Worm (Caenorhabditis elegans) whole organism, L4 larva: ENCODE measurements around the gene knl-1.

ENCODE experiments used
- D1046.2 ChIP-seq: fragments of 200-800 bp; sonication (Bioruptor generic); IDR thresholded peaks from 2 replicates; pipeline ENCODE4 v1.3.6; 2022; ENCODE audit warnings: missing genetic modification characterization, missing compliant biosample characterization
- T26A8.4 ChIP-seq: fragments of 200-800 bp; sonication (Bioruptor generic); IDR thresholded peaks from 2 replicates; pipeline ENCODE4 v1.3.6; 2022; ENCODE audit warnings: missing genetic modification characterization, missing compliant biosample characterization
- Y105C5A.15 ChIP-seq: fragments of 200-800 bp; sonication (Bioruptor generic); IDR thresholded peaks from 2 replicates; pipeline ENCODE4 v1.3.6; 2022; ENCODE audit warnings: missing genetic modification characterization, missing compliant biosample characterization
- Y48G9A.11 ChIP-seq: fragments of 200-800 bp; sonication (Bioruptor generic); IDR thresholded peaks from 2 replicates; pipeline ENCODE4 v1.3.6; 2022; ENCODE audit warnings: missing genetic modification reagents, missing genetic modification characterization, missing compliant biosample characterization
- ZK337.2 ChIP-seq: fragments of 200-800 bp; sonication (Bioruptor generic); IDR thresholded peaks from 2 replicates; pipeline ENCODE4 v1.3.6; 2022; ENCODE audit warnings: missing genetic modification reagents, missing genetic modification characterization, missing compliant biosample characterization
- ZK546.5 ChIP-seq, 2 experiments: sonication (generic microtip); optimal IDR thresholded peaks; 2 replicates each; lab custom pipeline; 2017; ENCODE audit warnings: missing biosample characterization in 2 of 2, missing genetic modification characterization in 2 of 2
- aha-1 ChIP-seq: fragments of 150-350 bp; peaks from one replicate; lab custom pipeline; 2014; ENCODE audit warnings: missing biosample characterization, missing genetic modification characterization
- ama-1 ChIP-seq: fragments of 150-350 bp; optimal IDR thresholded peaks from 2 replicates; lab custom pipeline; 2014; ENCODE audit warnings: inconsistent platforms, mixed read lengths
- arid-1 ChIP-seq: fragments of 200-800 bp; sonication (Bioruptor generic); conservative IDR thresholded peaks from 2 replicates; pipeline ENCODE4 v1.3.6; 2022; ENCODE audit warnings: missing genetic modification reagents, missing genetic modification characterization, missing compliant biosample characterization
- ceh-20 ChIP-seq: fragments of 200-800 bp; sonication (Bioruptor generic); IDR thresholded peaks from 2 replicates; pipeline ENCODE4 v1.3.6; 2022; ENCODE audit warnings: missing genetic modification reagents, missing genetic modification characterization, missing compliant biosample characterization
- ceh-82 ChIP-seq: sonication (generic microtip); optimal IDR thresholded peaks from 2 replicates; lab custom pipeline; 2017; ENCODE audit warnings: missing biosample characterization, missing genetic modification characterization
- daf-12 ChIP-seq: fragments of 150-350 bp; optimal IDR thresholded peaks from 2 replicates; lab custom pipeline; 2014; ENCODE audit warnings: missing biosample characterization, missing genetic modification reagents, missing genetic modification characterization
- dmd-6 ChIP-seq: fragments of 200-800 bp; sonication (Bioruptor generic); IDR thresholded peaks from 2 replicates; pipeline ENCODE4 v1.3.6; 2022; ENCODE audit warnings: missing genetic modification reagents, missing genetic modification characterization, missing compliant biosample characterization
- dmd-9 ChIP-seq: fragments of 200-800 bp; sonication (Bioruptor generic); IDR thresholded peaks from 2 replicates; pipeline ENCODE4 v1.3.6; 2022; ENCODE audit warnings: missing genetic modification reagents, missing genetic modification characterization, missing compliant biosample characterization
- dve-1 ChIP-seq: sonication (generic microtip); optimal IDR thresholded peaks from 2 replicates; lab custom pipeline; 2017; ENCODE audit warnings: antibody characterized with exemption, mild to moderate bottlenecking, missing genetic modification characterization, missing compliant biosample characterization; ENCODE audit not compliant: insufficient read depth
- egl-27 ChIP-seq: sonication (generic microtip); optimal IDR thresholded peaks from 3 replicates; lab custom pipeline; 2017; ENCODE audit warnings: missing biosample characterization, missing genetic modification reagents, missing genetic modification characterization
- egl-43 ChIP-seq: fragments of 200-800 bp; sonication (Bioruptor generic); IDR thresholded peaks from 2 replicates; pipeline ENCODE4 v1.3.6; 2022; ENCODE audit warnings: missing genetic modification reagents, missing genetic modification characterization, missing compliant biosample characterization
- hif-1 ChIP-seq, 2 experiments: sonication (generic microtip); optimal IDR thresholded peaks; 2 replicates each; lab custom pipeline; 2016 to 2017; ENCODE audit warnings: missing compliant biosample characterization in 2 of 2, missing genetic modification characterization in 2 of 2, missing genetic modification reagents in 2 of 2, missing genotype in 2 of 2, mild to moderate bottlenecking in 1 of 2
- hlh-30 ChIP-seq: sonication (generic microtip); optimal IDR thresholded peaks from 2 replicates; lab custom pipeline; 2017; ENCODE audit warnings: antibody characterized with exemption, mild to moderate bottlenecking, missing genetic modification characterization, missing compliant biosample characterization; ENCODE audit not compliant: insufficient read depth
- lin-1 ChIP-seq: fragments of 200-800 bp; sonication (Bioruptor generic); IDR thresholded peaks from 2 replicates; pipeline ENCODE4 v1.3.6; 2022; ENCODE audit warnings: missing genetic modification reagents, missing genetic modification characterization, missing compliant biosample characterization
- lin-13 ChIP-seq: fragments of 150-350 bp; optimal IDR thresholded peaks from 2 replicates; lab custom pipeline; 2014; ENCODE audit warnings: missing biosample characterization, missing genetic modification reagents, missing genetic modification characterization
- lin-38 ChIP-seq: fragments of 200-800 bp; sonication (Bioruptor generic); IDR thresholded peaks from 2 replicates; pipeline ENCODE4 v1.3.6; 2022; ENCODE audit warnings: missing genetic modification reagents, missing genetic modification characterization, missing compliant biosample characterization
- lin-39 ChIP-seq: fragments of 150-350 bp; optimal IDR thresholded peaks from 2 replicates; lab custom pipeline; 2014; ENCODE audit warnings: missing biosample characterization, missing genetic modification reagents, missing genetic modification characterization
- lir-3 ChIP-seq: sonication (generic microtip); optimal IDR thresholded peaks from 2 replicates; lab custom pipeline; 2016; ENCODE audit warnings: mild to moderate bottlenecking, missing genetic modification characterization, missing compliant biosample characterization
- madf-5 ChIP-seq, 2 experiments: fragments of 200-800 bp; sonication (Bioruptor generic); IDR thresholded peaks; 2 replicates each; pipeline ENCODE4 v1.3.6; 2022; ENCODE audit warnings: missing compliant biosample characterization in 2 of 2, missing genetic modification characterization in 2 of 2
- mes-2 ChIP-seq: sonication (generic microtip); optimal IDR thresholded peaks from 2 replicates; lab custom pipeline; 2016; ENCODE audit warnings: missing genotype, mild to moderate bottlenecking, missing genetic modification characterization, missing compliant biosample characterization; ENCODE audit not compliant: poor library complexity, severe bottlenecking
- nhr-10 ChIP-seq: fragments of 150-350 bp; optimal IDR thresholded peaks from 2 replicates; lab custom pipeline; 2014; ENCODE audit warnings: missing biosample characterization, missing genetic modification characterization
- nhr-11 ChIP-seq: fragments of 150-350 bp; optimal IDR thresholded peaks from 2 replicates; lab custom pipeline; 2014; ENCODE audit warnings: missing biosample characterization, missing genetic modification characterization
- nhr-42 ChIP-seq: fragments of 200-800 bp; sonication (Bioruptor generic); IDR thresholded peaks from 2 replicates; pipeline ENCODE4 v1.3.6; 2022; ENCODE audit warnings: missing genetic modification characterization, missing compliant biosample characterization
- nhr-6 ChIP-seq: fragments of 150-350 bp; optimal IDR thresholded peaks from 2 replicates; lab custom pipeline; 2014; ENCODE audit warnings: missing biosample characterization, missing genetic modification characterization
- nhr-76 ChIP-seq: fragments of 150-350 bp; optimal IDR thresholded peaks from 2 replicates; lab custom pipeline; 2014; ENCODE audit warnings: missing biosample characterization, missing genetic modification characterization
- nhr-77 ChIP-seq: fragments of 150-350 bp; optimal IDR thresholded peaks from 2 replicates; lab custom pipeline; 2014; ENCODE audit warnings: missing biosample characterization, missing genetic modification characterization
- sdz-12 ChIP-seq: fragments of 200-800 bp; sonication (Bioruptor generic); optimal IDR thresholded peaks from 2 replicates; lab custom pipeline; 2018; ENCODE audit warnings: mild to moderate bottlenecking, missing genetic modification characterization, missing compliant biosample characterization
- spr-1 ChIP-seq: sonication (generic microtip); optimal IDR thresholded peaks from 2 replicates; lab custom pipeline; 2016; ENCODE audit warnings: mild to moderate bottlenecking, missing genetic modification characterization, missing compliant biosample characterization
- tag-97 ChIP-seq: fragments of 200-800 bp; sonication (Bioruptor generic); IDR thresholded peaks from 2 replicates; pipeline ENCODE4 v1.3.6; 2022; ENCODE audit warnings: missing genetic modification characterization, missing compliant biosample characterization
- tra-1 ChIP-seq: fragments of 200-800 bp; sonication (Bioruptor generic); IDR thresholded peaks from 2 replicates; pipeline ENCODE4 v1.3.6; 2022; ENCODE audit warnings: missing genetic modification reagents, missing genetic modification characterization, missing compliant biosample characterization
- unc-130 ChIP-seq: sonication (generic microtip); optimal IDR thresholded peaks from 2 replicates; lab custom pipeline; 2016; ENCODE audit warnings: missing genetic modification reagents, missing genetic modification characterization, missing compliant biosample characterization
- unc-62 ChIP-seq, 3 experiments: fragments of 150-350 bp in 1 of 3; sonication (generic microtip); optimal IDR thresholded peaks in 2 of 3; peaks in 1 of 3; 1 replicate in 1 of 3; 2 replicates in 2 of 3; lab custom pipeline; 2014 to 2017; ENCODE audit warnings: missing biosample characterization in 3 of 3, missing genetic modification characterization in 3 of 3, missing genetic modification reagents in 3 of 3, missing genotype in 1 of 3
- zag-1 ChIP-seq: fragments of 150-350 bp; optimal IDR thresholded peaks from 2 replicates; lab custom pipeline; 2014; ENCODE audit warnings: missing biosample characterization, missing genetic modification characterization
- zfp-3 ChIP-seq: fragments of 200-800 bp; sonication (Bioruptor generic); conservative IDR thresholded peaks from 2 replicates; pipeline ENCODE4 v1.3.6; 2022; ENCODE audit warnings: missing genetic modification reagents, missing genetic modification characterization, missing compliant biosample characterization
- ztf-11 ChIP-seq: fragments of 150-350 bp; optimal IDR thresholded peaks from 2 replicates; lab custom pipeline; 2014; ENCODE audit warnings: missing biosample characterization, missing genetic modification characterization
- ztf-7 ChIP-seq: fragments of 150-350 bp; optimal IDR thresholded peaks from 2 replicates; lab custom pipeline; 2014; ENCODE audit warnings: missing biosample characterization, missing genetic modification characterization

The knl-1 gene

ce11 chrIII:8202754-8203153 is 47.7 kb upstream of the knl-1 start, which contains the start of gene snb-5:
TSS of gene snb-5 (plus strand) at chrIII:8203054.
- TF ChIP-seq hif-1 (tag; optimal IDR thresholded peaks at IDR 0.05; lab: Kevin White, UChicago) (no peak), mes-2 (tag; lab: Kevin White, UChicago) (no peak), Y48G9A.11 (no peak), T26A8.4 (GFP tag; lab: Robert Waterston, UW) (no peak), unc-130 (no peak), lin-1 (GFP tag; lab: Robert Waterston, UW) (no peak), lir-3 (tag; lab: Kevin White, UChicago) (no peak), nhr-77 (tag; lab: Kevin White, UChicago) (no peak), D1046.2 (GFP tag; lab: Robert Waterston, UW) (no peak), hlh-30 (tag; lab: Kevin White, UChicago) (no peak), dmd-9 (no peak), madf-5 (GFP tag; IDR thresholded peaks at IDR 0.05; lab: Robert Waterston, UW) (no peak), lin-38 (GFP tag; lab: Robert Waterston, UW) (no peak)

DNA sequence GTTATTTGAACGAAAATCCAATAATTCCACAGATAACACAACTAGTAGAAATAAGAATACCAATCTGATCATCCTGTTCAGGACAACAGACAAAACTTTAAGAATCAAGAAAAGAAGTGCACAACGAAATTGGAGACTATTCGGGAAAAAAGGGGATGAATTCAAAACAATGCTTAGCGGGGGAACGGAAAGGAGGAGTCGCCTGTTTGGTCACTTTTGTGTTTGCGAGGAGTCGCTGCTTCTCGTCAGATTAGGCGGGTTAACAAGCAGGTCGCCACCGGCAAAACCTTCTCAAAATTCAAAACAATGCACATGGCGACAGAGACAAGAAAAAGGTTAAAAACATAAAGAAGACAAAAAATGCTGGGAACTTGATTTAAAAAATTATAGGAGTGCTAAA is 40.7 kb upstream of the knl-1 start, which contains the start of gene C30A5.10:
Gene C30A5.10 (minus strand): TSS at position 101 of the 400 bp plus-strand sequence.
- TF ChIP-seq unc-62 (GFP tag; optimal IDR thresholded peaks at IDR 0.05 in 1 of 2; lab: Kevin White, UChicago) (peak in 1 of 2 experiments; percentile 16), unc-62 (tag; optimal IDR thresholded peaks at IDR 0.05; lab: Kevin White, UChicago) (no peak), arid-1 (GFP tag; lab: Robert Waterston, UW) (no peak)

DNA sequence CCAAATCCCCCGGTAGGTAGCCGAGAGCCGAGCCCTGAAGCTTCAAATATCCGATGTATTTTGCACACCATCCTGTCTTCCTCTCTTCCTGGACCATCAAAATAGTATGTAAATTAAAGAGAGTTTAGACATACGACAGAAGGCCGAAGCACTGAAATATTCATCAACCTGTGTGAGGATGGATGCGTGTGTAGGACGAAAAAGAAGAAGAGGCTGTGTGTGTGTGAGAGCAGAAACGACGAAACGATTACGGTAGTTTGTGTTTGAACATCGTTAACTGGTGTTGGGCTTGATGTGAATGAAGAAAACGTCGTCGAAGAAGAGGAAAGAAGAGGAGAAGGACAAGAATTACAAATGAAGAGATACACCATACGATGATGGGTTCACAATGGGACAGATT is 38.9 kb upstream of the knl-1 start:
- TF ChIP-seq dmd-6 (GFP tag; lab: Robert Waterston, UW) = no peak
- TF ChIP-seq ZK337.2 (GFP tag; lab: Robert Waterston, UW) = no peak
- TF ChIP-seq tag-97 (GFP tag; lab: Robert Waterston, UW) = no peak
- TF ChIP-seq madf-5 (GFP tag; IDR thresholded peaks at IDR 0.05; lab: Robert Waterston, UW) = no peak
- peak in 1 of 2 experiments; percentile 59 for TF ChIP-seq unc-62 (GFP tag; optimal IDR thresholded peaks at IDR 0.05 in 1 of 2; lab: Kevin White, UChicago)
- no peak for TF ChIP-seq unc-62 (tag; optimal IDR thresholded peaks at IDR 0.05; lab: Kevin White, UChicago)
- TF ChIP-seq nhr-10 (tag; lab: Kevin White, UChicago) = no peak
- TF ChIP-seq dve-1 = no peak
- TF ChIP-seq aha-1 (tag; lab: Kevin White, UChicago) = peak; percentile 29
- TF ChIP-seq ceh-20 (GFP tag; lab: Robert Waterston, UW) = no peak
- TF ChIP-seq nhr-42 (GFP tag; lab: Robert Waterston, UW) = no peak
- no peak for TF ChIP-seq lin-39 (tag; lab: Kevin White, UChicago)

DNA sequence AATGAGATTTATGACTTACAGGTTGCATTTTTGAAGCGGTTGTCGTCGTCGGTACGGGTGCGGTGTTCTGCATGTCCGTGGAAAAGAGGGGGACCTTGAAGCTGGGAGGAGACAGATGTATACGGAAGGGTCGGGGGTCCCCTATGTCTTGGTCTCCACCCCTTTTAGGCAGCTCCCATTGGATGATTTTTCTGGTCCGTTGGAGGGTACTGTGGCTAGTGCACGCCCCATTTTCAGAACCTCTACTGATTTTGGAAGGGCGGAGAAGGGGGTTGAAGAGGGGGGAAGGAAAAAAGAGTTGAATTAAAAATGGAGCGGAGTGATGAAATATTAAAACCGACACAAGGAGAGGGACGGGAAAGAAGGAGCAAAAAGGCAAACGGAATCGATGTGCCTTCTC is 34.2 kb upstream of the knl-1 start, which contains the start of gene unc-86:
Gene unc-86 (minus strand): TSS at position 113 of the 400 bp plus-strand sequence.
- peak; percentile 2 for TF ChIP-seq aha-1 (tag; lab: Kevin White, UChicago)
- TF ChIP-seq unc-62 (GFP tag; optimal IDR thresholded peaks at IDR 0.05 in 1 of 2; lab: Kevin White, UChicago) = no peak
- no peak for TF ChIP-seq unc-62 (tag; optimal IDR thresholded peaks at IDR 0.05; lab: Kevin White, UChicago)
- TF ChIP-seq lin-39 (tag; lab: Kevin White, UChicago) = no peak
- no peak for TF ChIP-seq ZK546.5 (tag; optimal IDR thresholded peaks at IDR 0.05; lab: Kevin White, UChicago)
- TF ChIP-seq nhr-76 (tag; lab: Kevin White, UChicago) = no peak
- no peak for TF ChIP-seq egl-27 (tag; lab: Kevin White, UChicago)
- no peak for TF ChIP-seq ceh-82 (tag; lab: Kevin White, UChicago)

ce11 chrIII:8217919-8218318 is 32.5 kb upstream of the knl-1 start, which contains the start of gene C30A5.16:
TSS of gene C30A5.16 (plus strand) at chrIII:8218219.
- TF ChIP-seq lin-13 (GFP tag; lab: Kevin White, UChicago) (no peak), daf-12 (tag; lab: Kevin White, UChicago) (no peak), egl-27 (tag; lab: Kevin White, UChicago) (no peak), dmd-9 (no peak), nhr-6 (tag; lab: Kevin White, UChicago) (no peak), zag-1 (tag; lab: Kevin White, UChicago) (no peak), ztf-7 (tag; lab: Kevin White, UChicago) (no peak), zfp-3 (GFP tag; lab: Robert Waterston, UW) (no peak), ztf-11 (tag; lab: Kevin White, UChicago) (no peak), nhr-11 (tag; lab: Kevin White, UChicago) (no peak), spr-1 (tag; lab: Kevin White, UChicago) (no peak), egl-43 (GFP tag; lab: Robert Waterston, UW) (no peak), tra-1 (no peak), ama-1 (no peak), sdz-12 (GFP tag; lab: Kevin White, UChicago) (no peak), lir-3 (tag; lab: Kevin White, UChicago) (no peak), T26A8.4 (GFP tag; lab: Robert Waterston, UW) (no peak), ZK337.2 (GFP tag; lab: Robert Waterston, UW) (no peak), Y105C5A.15 (no peak)
